Worm (Caenorhabditis elegans): Measurements from ENCODE around the gene Y34B4A.4.

Gene Y34B4A.4

ce11 chrX:5276772-5277171 is 12.6 kb downstream of the Y34B4A.4 start:
- no peak for TF ChIP-seq C34F6.9 (tag; optimal IDR thresholded peaks at IDR 0.05)
- no peak for TF ChIP-seq snpc-4 (tag; optimal IDR thresholded peaks at IDR 0.05)
- TF ChIP-seq ztf-11 (tag; optimal IDR thresholded peaks at IDR 0.05) = no peak
- no peak for TF ChIP-seq nhr-25 (tag; optimal IDR thresholded peaks at IDR 0.05)
- TF ChIP-seq blmp-1 (tag; optimal IDR thresholded peaks at IDR 0.05; ENCODE audit: insufficient read depth) = no peak
- TF ChIP-seq zag-1 (tag; optimal IDR thresholded peaks at IDR 0.05) = no peak
- TF ChIP-seq lin-13 (GFP tag; optimal IDR thresholded peaks at IDR 0.05) = no peak
- TF ChIP-seq unc-39 (tag; optimal IDR thresholded peaks at IDR 0.05) = no peak
- TF ChIP-seq skn-1 (tag; optimal IDR thresholded peaks at IDR 0.05) = no peak
- no peak for TF ChIP-seq F13H6.1 (tag; optimal IDR thresholded peaks at IDR 0.05)
- no peak for TF ChIP-seq elt-3 (tag; optimal IDR thresholded peaks at IDR 0.05)

DNA sequence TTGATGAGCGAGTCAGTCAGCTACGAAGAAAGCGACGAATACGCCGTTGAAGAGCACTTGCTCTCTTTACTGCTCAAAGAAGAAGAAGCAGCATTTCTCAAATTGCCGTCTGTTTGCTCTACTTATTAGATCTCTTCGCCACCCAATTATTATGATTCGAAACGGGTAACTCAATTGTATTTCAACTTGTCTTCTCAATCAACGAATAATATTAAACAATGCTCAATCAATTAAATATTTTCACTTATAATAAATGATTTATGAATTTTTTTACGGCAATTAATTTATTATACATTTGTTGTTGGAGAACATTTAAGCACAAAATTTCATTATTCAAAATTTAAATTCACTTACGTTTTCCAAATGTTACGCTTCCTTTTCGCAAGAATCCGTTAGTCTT is 14.1 kb downstream of the Y34B4A.4 start:
- no peak for TF ChIP-seq lsy-2 (tag; optimal IDR thresholded peaks at IDR 0.05)
- TF ChIP-seq mab-5 (tag; optimal IDR thresholded peaks at IDR 0.05) = no peak
- TF ChIP-seq ceh-82 (tag; optimal IDR thresholded peaks at IDR 0.05) = no peak
- no peak for TF ChIP-seq crh-2 (tag; optimal IDR thresholded peaks at IDR 0.05)
- no peak for TF ChIP-seq lin-39 (tag; optimal IDR thresholded peaks at IDR 0.05)
- TF ChIP-seq nhr-25 (tag; optimal IDR thresholded peaks at IDR 0.05) = no peak
- TF ChIP-seq lin-11 (tag; optimal IDR thresholded peaks at IDR 0.05) = no peak
- TF ChIP-seq snpc-4 (tag; optimal IDR thresholded peaks at IDR 0.05) = no peak
- no peak for TF ChIP-seq ZK546.5 (tag; optimal IDR thresholded peaks at IDR 0.05)
- TF ChIP-seq R02D3.7 (tag; optimal IDR thresholded peaks at IDR 0.05) = no peak
- no peak for TF ChIP-seq ama-1 (optimal IDR thresholded peaks at IDR 0.05)
- TF ChIP-seq ztf-1 (GFP tag; conservative IDR thresholded peaks at IDR 0.05) = no peak
- TF ChIP-seq aly-2 (tag; optimal IDR thresholded peaks at IDR 0.05) = no peak
- no peak for TF ChIP-seq nhr-12 (tag; optimal IDR thresholded peaks at IDR 0.05)
- no peak for TF ChIP-seq Y55F3AM.14 (GFP tag; optimal IDR thresholded peaks at IDR 0.05)
- TF ChIP-seq nhr-21 (tag; optimal IDR thresholded peaks at IDR 0.05) = no peak
- no peak for TF ChIP-seq nhr-237 (tag; optimal IDR thresholded peaks at IDR 0.05)
- no peak for TF ChIP-seq alr-1 (tag; optimal IDR thresholded peaks at IDR 0.05)
- TF ChIP-seq F13H6.1 (tag; optimal IDR thresholded peaks at IDR 0.05) = no peak

DNA sequence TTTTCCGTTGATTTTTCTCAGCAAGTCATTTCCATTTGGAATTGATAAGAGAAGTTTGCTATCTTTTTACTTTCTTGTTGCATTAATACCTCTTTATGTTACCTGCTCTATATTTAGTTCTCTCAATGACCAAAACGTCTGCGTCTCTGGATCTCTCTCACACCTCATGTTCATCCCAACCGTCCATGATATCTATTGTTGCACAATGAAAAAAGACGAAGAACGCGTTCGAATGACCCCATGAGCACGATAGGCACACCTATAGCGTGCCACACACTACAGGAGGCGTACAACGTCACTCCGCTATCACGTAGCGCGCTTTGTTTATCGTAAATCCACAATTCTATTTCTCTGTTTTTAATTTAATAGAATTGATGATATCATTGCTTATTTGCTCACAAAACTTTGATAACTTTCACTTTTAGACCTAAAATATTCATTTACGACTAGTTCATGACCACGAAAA is 15.1 kb downstream of the Y34B4A.4 start, which contains the start of gene Y34B4A.2:
TSS of gene Y34B4A.2 (plus strand) at position 328 of the 466 bp plus-strand sequence.
- TF ChIP-seq nhr-12 (tag; optimal IDR thresholded peaks at IDR 0.05) = no peak
- peak; percentile 51 for TF ChIP-seq crh-2 (tag; optimal IDR thresholded peaks at IDR 0.05)
- TF ChIP-seq nhr-77 (tag; optimal IDR thresholded peaks at IDR 0.05) = no peak
- TF ChIP-seq fos-1 (tag; optimal IDR thresholded peaks at IDR 0.05) = peak; percentile 37
- no peak for TF ChIP-seq alr-1 (tag; optimal IDR thresholded peaks at IDR 0.05)
- TF ChIP-seq R02D3.7 (tag; optimal IDR thresholded peaks at IDR 0.05) = peak; percentile 84
- no peak for TF ChIP-seq dmd-4 (tag; optimal IDR thresholded peaks at IDR 0.05)
- no peak for TF ChIP-seq mab-5 (tag; optimal IDR thresholded peaks at IDR 0.05)
- no peak for TF ChIP-seq mdl-1 (tag; optimal IDR thresholded peaks at IDR 0.05)
- TF ChIP-seq lin-11 (tag; optimal IDR thresholded peaks at IDR 0.05) = no peak
- TF ChIP-seq unc-55 (GFP tag; optimal IDR thresholded peaks at IDR 0.05) = peak; percentile 37
- no peak for TF ChIP-seq lsy-2 (tag; optimal IDR thresholded peaks at IDR 0.05)
- no peak for TF ChIP-seq sem-4 (tag; optimal IDR thresholded peaks at IDR 0.05)
- TF ChIP-seq ZK546.5 (tag; optimal IDR thresholded peaks at IDR 0.05) = no peak
- peak; percentile 27 for TF ChIP-seq F13H6.1 (tag; optimal IDR thresholded peaks at IDR 0.05)
- no peak for TF ChIP-seq gmeb-1 (tag; optimal IDR thresholded peaks at IDR 0.05)
- no peak for TF ChIP-seq nhr-23 (tag; optimal IDR thresholded peaks at IDR 0.05)
- TF ChIP-seq nhr-10 (tag; optimal IDR thresholded peaks at IDR 0.05) = no peak
- TF ChIP-seq aly-2 (tag; optimal IDR thresholded peaks at IDR 0.05) = no peak
- no peak for TF ChIP-seq peb-1 (tag; optimal IDR thresholded peaks at IDR 0.05)
- no peak for TF ChIP-seq ztf-11 (tag; optimal IDR thresholded peaks at IDR 0.05)
- no peak for TF ChIP-seq nhr-237 (tag; optimal IDR thresholded peaks at IDR 0.05)
- no peak for TF ChIP-seq Y55F3AM.14 (GFP tag; optimal IDR thresholded peaks at IDR 0.05)
- TF ChIP-seq nhr-11 (tag; optimal IDR thresholded peaks at IDR 0.05) = no peak
- TF ChIP-seq sma-3 (GFP tag; optimal IDR thresholded peaks at IDR 0.05) = peak; percentile 35
- no peak for TF ChIP-seq lin-39 (tag; optimal IDR thresholded peaks at IDR 0.05)
- no peak for TF ChIP-seq unc-62 (GFP tag; optimal IDR thresholded peaks at IDR 0.05)
- no peak for TF ChIP-seq ztf-4 (tag; optimal IDR thresholded peaks at IDR 0.05)
- TF ChIP-seq nhr-129 (tag; optimal IDR thresholded peaks at IDR 0.05) = peak; percentile 54
- no peak for TF ChIP-seq C34F6.9 (tag; optimal IDR thresholded peaks at IDR 0.05)
- TF ChIP-seq egl-27 (tag; optimal IDR thresholded peaks at IDR 0.05) = no peak
- no peak for TF ChIP-seq blmp-1 (tag; optimal IDR thresholded peaks at IDR 0.05; ENCODE audit: insufficient read depth)
- peak; percentile 55 for TF ChIP-seq sma-9 (GFP tag; optimal IDR thresholded peaks at IDR 0.05)
- TF ChIP-seq sma-9 (tag; optimal IDR thresholded peaks at IDR 0.05) = no peak
- no peak for TF ChIP-seq nhr-6 (tag; optimal IDR thresholded peaks at IDR 0.05)
- no peak for TF ChIP-seq ama-1 (optimal IDR thresholded peaks at IDR 0.05)
- no peak for TF ChIP-seq nhr-25 (tag; optimal IDR thresholded peaks at IDR 0.05)
- no peak for TF ChIP-seq elt-3 (tag; optimal IDR thresholded peaks at IDR 0.05)

Data from whole organism, L2 larva.